Fruit fly (Drosophila melanogaster) whole organism, pupa: ENCODE data around the gene CG1789.

Experiments
- CG12605 ChIP-seq: fragments of 200-800 bp; sonication (Bioruptor generic); IDR thresholded peaks from 2 replicates; pipeline ENCODE4 v1.3.6; 2022; ENCODE audit warnings: missing biosample characterization, missing genetic modification characterization
- CG14655 ChIP-seq: fragments of 200-800 bp; sonication (Bioruptor generic); optimal IDR thresholded peaks from 3 replicates; lab custom pipeline; 2017; ENCODE audit warnings: mild to moderate bottlenecking, missing biosample characterization, missing genetic modification reagents, missing genetic modification characterization
- CG15710 ChIP-seq: fragments of 200-800 bp; sonication (Bioruptor generic); optimal IDR thresholded peaks from 2 replicates; lab custom pipeline; 2018; ENCODE audit warnings: missing biosample characterization, mild to moderate bottlenecking, missing genetic modification characterization, moderate library complexity
- CG17806 ChIP-seq: fragments of 200-800 bp; sonication (Bioruptor generic); optimal IDR thresholded peaks from 2 replicates; lab custom pipeline; 2018; ENCODE audit warnings: missing biosample characterization, mild to moderate bottlenecking, missing genetic modification characterization, moderate library complexity
- CG34367 ChIP-seq: fragments of 200-800 bp; sonication (Bioruptor generic); optimal IDR thresholded peaks from 2 replicates; lab custom pipeline; 2018; ENCODE audit warnings: missing biosample characterization, mild to moderate bottlenecking, missing genetic modification characterization
- CG4496 ChIP-seq: fragments of 200-800 bp; sonication (Bioruptor generic); IDR thresholded peaks from 3 replicates; pipeline ENCODE4 v1.3.6; 2022; ENCODE audit warnings: missing biosample characterization, missing genetic modification characterization
- CG8159 ChIP-seq: fragments of 200-800 bp; sonication (Bioruptor generic); optimal IDR thresholded peaks from 3 replicates; lab custom pipeline; 2018; ENCODE audit warnings: missing biosample characterization, mild to moderate bottlenecking, missing genetic modification characterization, moderate library complexity
- CG8301 ChIP-seq: fragments of 200-800 bp; sonication (Bioruptor generic); optimal IDR thresholded peaks from 2 replicates; lab custom pipeline; 2018; ENCODE audit warnings: missing biosample characterization, mild to moderate bottlenecking, missing genetic modification characterization
- Pif1A ChIP-seq: fragments of 200-800 bp; sonication (Bioruptor generic); optimal IDR thresholded peaks from 3 replicates; lab custom pipeline; 2016; ENCODE audit warnings: missing biosample characterization, missing genetic modification characterization
- Pif1B ChIP-seq: fragments of 200-800 bp; sonication (Bioruptor generic); optimal IDR thresholded peaks from 3 replicates; lab custom pipeline; 2016; ENCODE audit warnings: missing biosample characterization, missing genetic modification characterization
- Snoo ChIP-seq: fragments of 200-800 bp; sonication (Bioruptor generic); optimal IDR thresholded peaks from 3 replicates; lab custom pipeline; 2017; ENCODE audit warnings: missing biosample characterization, mild to moderate bottlenecking, missing genetic modification characterization, inconsistent platforms
- fd96Ca ChIP-seq: fragments of 200-800 bp; sonication (Bioruptor generic); IDR thresholded peaks from 3 replicates; pipeline ENCODE4 v1.3.6; 2022; ENCODE audit warnings: missing biosample characterization, missing genetic modification characterization
- gl ChIP-seq: fragments of 200-800 bp; sonication (Bioruptor generic); optimal IDR thresholded peaks from 2 replicates; lab custom pipeline; 2018; ENCODE audit warnings: missing biosample characterization, mild to moderate bottlenecking, missing genetic modification characterization

DNA sequence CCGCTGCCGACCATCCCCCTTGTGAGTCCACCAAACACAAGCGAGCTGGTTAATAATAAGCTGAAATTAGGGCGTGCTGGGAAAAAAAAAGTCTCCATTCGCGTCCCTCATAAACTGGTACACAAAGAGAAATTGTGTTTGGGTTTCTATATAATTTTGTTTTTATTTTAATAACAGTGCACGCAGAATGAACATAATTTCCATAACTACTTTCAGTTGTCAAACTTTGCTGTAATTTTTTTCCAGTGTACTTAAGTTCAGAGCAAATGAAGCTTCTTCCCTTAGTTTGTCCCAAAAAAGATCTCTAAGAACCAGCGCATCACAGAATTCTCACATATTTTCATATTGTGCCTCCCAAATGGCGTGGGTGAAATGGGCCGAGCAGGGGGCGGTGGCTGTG lies 7.7 kb downstream of the CG1789 start:
- TF ChIP-seq Pif1A (GFP tag; lab: Kevin White, UChicago) (no peak), CG12605 (GFP tag; lab: Robert Waterston, UW) (no peak), CG34367 (no peak), CG8301 (no peak), CG8159 (tag; lab: Kevin White, UChicago) (no peak), Snoo (tag; lab: Kevin White, UChicago) (no peak), CG14655 (GFP tag; lab: Kevin White, UChicago) (no peak), CG17806 (tag; lab: Kevin White, UChicago) (no peak), CG15710 (no peak), gl (tag; lab: Kevin White, UChicago) (no peak), fd96Ca (GFP tag; lab: Robert Waterston, UW) (no peak), Pif1B (GFP tag; lab: Kevin White, UChicago) (no peak), CG4496 (GFP tag; lab: Robert Waterston, UW) (no peak)
